Fruit fly (Drosophila melanogaster) whole organism: ENCODE results near the gene CG6793.

ENCODE experiments used
- CG8478 ChIP-seq: fragments of >200 bp; optimal IDR thresholded peaks from 2 replicates; lab custom pipeline; 2018; ENCODE audit warnings: inconsistent platforms
- Dll ChIP-seq: fragments of >200 bp; optimal IDR thresholded peaks from 2 replicates; lab custom pipeline; 2017
- EcR ChIP-seq, 2 experiments: fragments of >200 bp; optimal IDR thresholded peaks; 2 replicates each; lab custom pipeline; 2017; ENCODE audit warnings: missing biosample characterization in 2 of 2, missing genetic modification characterization in 2 of 2, missing genetic modification reagents in 2 of 2
- pan ChIP-seq: fragments of >200 bp; optimal IDR thresholded peaks from 2 replicates; lab custom pipeline; 2017
- psq ChIP-seq: fragments of >200 bp; optimal IDR thresholded peaks from 2 replicates; lab custom pipeline; 2017
- usp ChIP-seq: fragments of >200 bp; optimal IDR thresholded peaks from 2 replicates; lab custom pipeline; 2017; ENCODE audit warnings: missing biosample characterization, missing genetic modification characterization, mixed read lengths

Gene CG6793

DNA sequence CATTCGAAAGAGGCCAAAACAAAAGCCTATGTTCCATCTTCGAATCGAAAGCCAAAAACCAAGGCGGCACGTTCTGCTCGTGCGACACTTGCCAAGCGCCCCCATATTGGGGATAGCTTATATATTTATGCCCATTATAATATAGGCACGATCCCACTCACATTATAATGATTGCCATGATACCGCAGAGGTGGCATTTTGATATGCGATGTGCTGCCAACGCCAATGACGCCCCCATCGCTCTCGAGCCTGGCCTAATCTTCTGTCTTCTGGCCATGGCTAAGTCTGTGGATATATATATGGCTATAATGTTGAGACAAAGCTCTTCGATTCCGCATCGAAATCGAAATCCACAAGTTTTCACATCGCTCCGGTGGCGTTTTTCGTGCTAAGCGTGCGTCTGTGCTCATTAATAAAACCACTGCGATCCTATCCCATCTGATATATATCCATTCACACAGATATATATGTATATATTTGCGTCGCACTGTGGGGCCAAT, 50.7 kb downstream of the CG6793 start:
- TF ChIP-seq pan (lab: Kevin White, UChicago) (no peak), CG8478 (lab: Kevin White, UChicago) (no peak), EcR (GFP tag; optimal IDR thresholded peaks at IDR 0.05; lab: Kevin White, UChicago) (no peak), psq (lab: Kevin White, UChicago) (no peak), usp (GFP tag; lab: Kevin White, UChicago) (no peak), Dll (lab: Kevin White, UChicago) (no peak)
